Worm (Caenorhabditis elegans) whole organism, L4/young adult: ENCODE results near the gene ZK1290.15.

ENCODE experiments used
- W03F9.2 ChIP-seq: fragments of 150-350 bp; optimal IDR thresholded peaks from 2 replicates; lab custom pipeline; 2014; ENCODE audit warnings: missing biosample characterization, missing genetic modification characterization
- dao-5 ChIP-seq: sonication (generic microtip); optimal IDR thresholded peaks from 2 replicates; lab custom pipeline; 2016; ENCODE audit warnings: missing genotype, missing genetic modification characterization, moderate library complexity, missing compliant biosample characterization
- him-1 ChIP-seq: sonication (generic microtip); optimal IDR thresholded peaks from 2 replicates; lab custom pipeline; 2016; ENCODE audit warnings: missing genotype, missing genetic modification reagents, missing genetic modification characterization, missing compliant biosample characterization

DNA sequence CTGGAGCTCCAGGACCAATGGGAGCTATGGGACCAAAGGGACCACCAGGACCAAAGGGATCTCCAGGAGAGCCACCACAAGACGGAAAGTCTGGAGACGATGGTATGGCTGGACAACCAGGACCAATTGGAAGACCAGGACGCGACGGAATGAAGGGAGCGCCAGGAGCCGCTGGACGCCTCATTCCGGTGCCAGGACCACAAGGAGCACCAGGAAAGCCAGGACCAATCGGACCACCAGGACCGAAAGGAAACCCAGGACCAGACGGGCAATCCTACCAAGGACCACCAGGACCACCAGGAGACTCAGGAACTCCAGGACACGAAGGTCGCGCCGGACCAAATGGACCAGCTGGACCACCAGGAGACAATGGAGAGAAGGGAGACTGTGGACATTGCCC lies 21.4 kb downstream of the ZK1290.15 start:
- TF ChIP-seq W03F9.2 (tag; lab: Kevin White, UChicago) (no peak), him-1 (tag; lab: Kevin White, UChicago) (no peak), dao-5 (tag; lab: Kevin White, UChicago) (no peak)
